Worm (Caenorhabditis elegans) whole organism, L1 larva: ENCODE results near the gene F33E11.3.

Experiments
- C04F5.9 ChIP-seq: sonication (generic microtip); optimal IDR thresholded peaks from 2 replicates; lab custom pipeline; 2016; ENCODE audit warnings: missing genetic modification characterization, missing compliant biosample characterization
- unc-62 ChIP-seq: fragments of 150-350 bp; optimal IDR thresholded peaks from 2 replicates; lab custom pipeline; 2014; ENCODE audit warnings: missing biosample characterization, missing genetic modification reagents, missing genetic modification characterization

- TF ChIP-seq unc-62 (GFP tag; lab: Kevin White, UChicago) (no peak), C04F5.9 (tag; lab: Kevin White, UChicago) (no peak)
These were observed 22.9 kb downstream of the F33E11.3 start, which contains the start of gene npr-5 for ce11 chrV:281616-282015.
